Fruit fly (Drosophila melanogaster) whole organism, embryonic: ENCODE data around the gene Wdr33.

Experiments used
- Aef1 ChIP-seq: fragments of 200-800 bp; sonication (Bioruptor generic); IDR thresholded peaks from 3 replicates; pipeline ENCODE4 v1.3.6; 2022; ENCODE audit warnings: missing biosample characterization, missing genetic modification characterization
- Antp ChIP-seq: fragments of 200-800 bp; sonication (Bioruptor generic); optimal IDR thresholded peaks from 3 replicates; lab custom pipeline; 2016; ENCODE audit warnings: missing biosample characterization, missing genetic modification characterization
- CG10979 ChIP-seq: fragments of 200-800 bp; sonication (Bioruptor generic); optimal IDR thresholded peaks from 2 replicates; lab custom pipeline; 2018; ENCODE audit warnings: missing biosample characterization, mild to moderate bottlenecking, missing genetic modification characterization, moderate library complexity
- CG11247 ChIP-seq: fragments of 200-800 bp; sonication (Bioruptor generic); IDR thresholded peaks from 2 replicates; pipeline ENCODE4 v1.3.6; 2022; ENCODE audit warnings: missing biosample characterization, missing genetic modification characterization
- CG13287 ChIP-seq: fragments of 200-800 bp; sonication (Bioruptor generic); IDR thresholded peaks from 2 replicates; pipeline ENCODE4 v1.3.6; 2022; ENCODE audit warnings: missing biosample characterization, missing genetic modification characterization; ENCODE audit not compliant: partially characterized antibody
- CG13894 ChIP-seq: fragments of 200-800 bp; sonication (Bioruptor generic); optimal IDR thresholded peaks from 3 replicates; lab custom pipeline; 2018; ENCODE audit warnings: missing biosample characterization, mild to moderate bottlenecking, missing genetic modification characterization, moderate library complexity
- CG1603 ChIP-seq: fragments of 200-800 bp; sonication (Bioruptor generic); optimal IDR thresholded peaks from 2 replicates; lab custom pipeline; 2019; ENCODE audit warnings: missing biosample characterization, mild to moderate bottlenecking, missing genetic modification characterization, moderate library complexity
- CG16815 ChIP-seq: fragments of 200-800 bp; sonication (Bioruptor generic); optimal IDR thresholded peaks from 3 replicates; lab custom pipeline; 2017; ENCODE audit warnings: missing biosample characterization, mild to moderate bottlenecking, missing genetic modification characterization
- CG17568 ChIP-seq: fragments of 200-800 bp; sonication (Bioruptor generic); optimal IDR thresholded peaks from 2 replicates; lab custom pipeline; 2018; ENCODE audit warnings: missing biosample characterization, mild to moderate bottlenecking, missing genetic modification characterization, moderate library complexity
- CG30403 ChIP-seq: fragments of 200-800 bp; sonication (Bioruptor generic); optimal IDR thresholded peaks from 3 replicates; lab custom pipeline; 2016; ENCODE audit warnings: missing biosample characterization, missing genetic modification characterization
- CG3281 ChIP-seq: fragments of 200-800 bp; sonication (Bioruptor generic); optimal IDR thresholded peaks from 3 replicates; lab custom pipeline; 2017; ENCODE audit warnings: missing biosample characterization, mild to moderate bottlenecking, missing genetic modification characterization
- CG3847 ChIP-seq: fragments of 200-800 bp; sonication (Bioruptor generic); IDR thresholded peaks from 2 replicates; pipeline ENCODE4 v1.3.6; 2022; ENCODE audit warnings: missing biosample characterization, missing genetic modification characterization
- CG4617 ChIP-seq: fragments of 200-800 bp; sonication (Bioruptor generic); optimal IDR thresholded peaks from 3 replicates; lab custom pipeline; 2016; ENCODE audit warnings: missing biosample characterization, missing genetic modification characterization, borderline replicate concordance
- CG4730 ChIP-seq: fragments of 200-800 bp; sonication (Bioruptor generic); IDR thresholded peaks from 2 replicates; pipeline ENCODE4 v1.3.6; 2022; ENCODE audit warnings: missing biosample characterization, missing genetic modification characterization
- CG6813 ChIP-seq: fragments of 200-800 bp; sonication (Bioruptor generic); optimal IDR thresholded peaks from 2 replicates; lab custom pipeline; 2017; ENCODE audit warnings: missing biosample characterization, missing genetic modification characterization, mild to moderate bottlenecking, moderate library complexity, missing genetic modification reagents
- CG7786 ChIP-seq: fragments of 200-800 bp; sonication (Bioruptor generic); optimal IDR thresholded peaks from 2 replicates; lab custom pipeline; 2016; ENCODE audit warnings: missing biosample characterization, missing genetic modification characterization
- CG7928 ChIP-seq: fragments of 200-800 bp; sonication (Bioruptor generic); optimal IDR thresholded peaks from 2 replicates; lab custom pipeline; 2017; ENCODE audit warnings: missing biosample characterization, mild to moderate bottlenecking, missing genetic modification characterization
- CG7963 ChIP-seq: fragments of 200-800 bp; sonication (Bioruptor generic); IDR thresholded peaks from 3 replicates; pipeline ENCODE4 v1.3.6; 2022; ENCODE audit warnings: missing biosample characterization, missing genetic modification characterization; ENCODE audit not compliant: partially characterized antibody
- CG8765 ChIP-seq: fragments of 200-800 bp; sonication (Bioruptor generic); IDR thresholded peaks from 2 replicates; pipeline ENCODE4 v1.3.6; 2022; ENCODE audit warnings: missing biosample characterization, missing genetic modification characterization
- Camta ChIP-seq: fragments of 200-800 bp; sonication (Bioruptor generic); optimal IDR thresholded peaks from 2 replicates; lab custom pipeline; 2016; ENCODE audit warnings: missing biosample characterization, missing genetic modification characterization
- Eip74EF ChIP-seq, 2 experiments: fragments of 200-800 bp in 1 of 2; fragments of >200 bp in 1 of 2; sonication (Bioruptor generic) in 1 of 2; optimal IDR thresholded peaks; 2 replicates each; lab custom pipeline; 2017 to 2019; ENCODE audit warnings: missing biosample characterization in 2 of 2, missing genetic modification characterization in 2 of 2, mild to moderate bottlenecking in 1 of 2, moderate library complexity in 1 of 2
- Ets97D ChIP-seq: fragments of 200-800 bp; sonication (Bioruptor generic); optimal IDR thresholded peaks from 3 replicates; lab custom pipeline; 2016; ENCODE audit warnings: missing biosample characterization, missing genetic modification characterization
- HLH3B ChIP-seq: fragments of 200-800 bp; sonication (Bioruptor generic); IDR thresholded peaks from 2 replicates; pipeline ENCODE4 v1.3.6; 2022; ENCODE audit warnings: missing biosample characterization, missing genetic modification characterization
- HmgD ChIP-seq: fragments of 200-800 bp; sonication (Bioruptor generic); optimal IDR thresholded peaks from 3 replicates; lab custom pipeline; 2016; ENCODE audit warnings: missing biosample characterization, missing genetic modification characterization
- Hr3 ChIP-seq: fragments of 200-800 bp; sonication (Bioruptor generic); optimal IDR thresholded peaks from 3 replicates; lab custom pipeline; 2016; ENCODE audit warnings: missing biosample characterization, missing genetic modification characterization
- Jarid2 ChIP-seq: fragments of 200-800 bp; sonication (Bioruptor generic); optimal IDR thresholded peaks from 3 replicates; lab custom pipeline; 2017; ENCODE audit warnings: mild to moderate bottlenecking, missing biosample characterization, missing genetic modification reagents, missing genetic modification characterization
- Lim3 ChIP-seq: fragments of 200-800 bp; sonication (Bioruptor generic); IDR thresholded peaks from 2 replicates; pipeline ENCODE4 v1.3.6; 2022; ENCODE audit warnings: missing biosample characterization, missing genetic modification characterization
- Oaz ChIP-seq: fragments of 200-800 bp; sonication (Bioruptor generic); IDR thresholded peaks from 2 replicates; pipeline ENCODE4 v1.3.6; 2022; ENCODE audit warnings: missing biosample characterization, missing genetic modification characterization
- Ravus ChIP-seq: fragments of 200-800 bp; sonication (Bioruptor generic); IDR thresholded peaks from 2 replicates; pipeline ENCODE4 v1.3.6; 2022; ENCODE audit warnings: missing biosample characterization, missing genetic modification characterization
- abd-A ChIP-seq: fragments of 200-800 bp; sonication (Bioruptor generic); optimal IDR thresholded peaks from 3 replicates; lab custom pipeline; 2019; ENCODE audit warnings: missing biosample characterization, mild to moderate bottlenecking, missing genetic modification characterization, moderate library complexity
- bigmax ChIP-seq: fragments of 200-800 bp; sonication (Bioruptor generic); optimal IDR thresholded peaks from 2 replicates; lab custom pipeline; 2018; ENCODE audit warnings: missing biosample characterization, mild to moderate bottlenecking, missing genetic modification characterization
- bsh ChIP-seq, 2 experiments: fragments of 200-800 bp; sonication (Bioruptor generic); optimal IDR thresholded peaks; 2 replicates each; lab custom pipeline; 2017 to 2018; ENCODE audit warnings: mild to moderate bottlenecking in 2 of 2, missing biosample characterization in 2 of 2, missing genetic modification characterization in 2 of 2, moderate library complexity in 1 of 2
- cg ChIP-seq: fragments of 200-800 bp; sonication (Bioruptor generic); optimal IDR thresholded peaks from 3 replicates; lab custom pipeline; 2019; ENCODE audit warnings: missing biosample characterization, mild to moderate bottlenecking, missing genetic modification characterization, moderate library complexity
- dimm ChIP-seq: fragments of 200-800 bp; sonication (Bioruptor generic); IDR thresholded peaks from 2 replicates; pipeline ENCODE4 v1.3.6; 2022; ENCODE audit warnings: missing biosample characterization, missing genetic modification characterization
- ems ChIP-seq: fragments of 200-800 bp; sonication (Bioruptor generic); optimal IDR thresholded peaks from 3 replicates; lab custom pipeline; 2016; ENCODE audit warnings: missing biosample characterization, missing genetic modification characterization
- fd64A ChIP-seq: fragments of 200-800 bp; sonication (Bioruptor generic); optimal IDR thresholded peaks from 3 replicates; lab custom pipeline; 2018; ENCODE audit warnings: missing biosample characterization, mild to moderate bottlenecking, missing genetic modification characterization
- kah ChIP-seq: fragments of 200-800 bp; sonication (Bioruptor generic); optimal IDR thresholded peaks from 2 replicates; lab custom pipeline; 2018; ENCODE audit warnings: missing biosample characterization, mild to moderate bottlenecking, missing genetic modification characterization
- klu ChIP-seq: fragments of 200-800 bp; sonication (Bioruptor generic); IDR thresholded peaks from 2 replicates; pipeline ENCODE4 v1.3.6; 2022; ENCODE audit warnings: missing biosample characterization, missing genetic modification characterization
- lab ChIP-seq: fragments of 200-800 bp; sonication (Bioruptor generic); optimal IDR thresholded peaks from 3 replicates; lab custom pipeline; 2017; ENCODE audit warnings: missing biosample characterization, missing genetic modification characterization, mild to moderate bottlenecking, moderate library complexity, missing genetic modification reagents
- lbe ChIP-seq: fragments of 200-800 bp; sonication (Bioruptor generic); optimal IDR thresholded peaks from 2 replicates; lab custom pipeline; 2016; ENCODE audit warnings: missing biosample characterization, mild to moderate bottlenecking, missing genetic modification characterization
- mam ChIP-seq: fragments of 200-800 bp; sonication (Bioruptor generic); optimal IDR thresholded peaks from 3 replicates; lab custom pipeline; 2016; ENCODE audit warnings: missing biosample characterization, missing genetic modification characterization
- mld ChIP-seq: fragments of 200-800 bp; sonication (Bioruptor generic); IDR thresholded peaks from 3 replicates; pipeline ENCODE4 v1.3.6; 2022; ENCODE audit warnings: missing biosample characterization, missing genetic modification characterization; ENCODE audit not compliant: partially characterized antibody
- sc ChIP-seq, 3 experiments: fragments of >200 bp in 2 of 3; fragments of 200-800 bp in 1 of 3; sonication (Bioruptor generic) in 1 of 3; optimal IDR thresholded peaks; 2 replicates in 2 of 3; 3 replicates in 1 of 3; lab custom pipeline; 2017; ENCODE audit warnings: mild to moderate bottlenecking in 1 of 3, missing biosample characterization in 1 of 3, missing genetic modification characterization in 1 of 3, missing genetic modification reagents in 1 of 3
- seq ChIP-seq: fragments of 200-800 bp; sonication (Bioruptor generic); IDR thresholded peaks from 2 replicates; pipeline ENCODE4 v1.3.6; 2022; ENCODE audit warnings: missing biosample characterization, missing genetic modification characterization
- shn ChIP-seq: fragments of 200-800 bp; sonication (Bioruptor generic); optimal IDR thresholded peaks from 3 replicates; lab custom pipeline; 2016; ENCODE audit warnings: missing biosample characterization, missing genetic modification characterization
- sob ChIP-seq: fragments of 200-800 bp; sonication (Bioruptor generic); IDR thresholded peaks from 2 replicates; pipeline ENCODE4 v1.3.6; 2022; ENCODE audit warnings: missing biosample characterization, missing genetic modification characterization
- tio ChIP-seq: fragments of 200-800 bp; sonication (Bioruptor generic); optimal IDR thresholded peaks from 2 replicates; lab custom pipeline; 2017; ENCODE audit warnings: missing biosample characterization, missing genetic modification characterization, inconsistent platforms
- vvl ChIP-seq: fragments of 200-800 bp; sonication (Bioruptor generic); IDR thresholded peaks from 2 replicates; pipeline ENCODE4 v1.3.6; 2022; ENCODE audit warnings: missing biosample characterization, missing genetic modification characterization

The Wdr33 gene

dm6 chr3R:5636519-5637430 is 23.7 kb upstream of the Wdr33 start, which contains the start of the genes CG31548 and CG12170 (continued):
- TF ChIP-seq lab = no peak
- TF ChIP-seq HLH3B (GFP tag; lab: Robert Waterston, UW) = peak; percentile 36; the same call in 1 of the 2 replicates
- no peak for TF ChIP-seq CG1603 (tag; lab: Kevin White, UChicago)
- TF ChIP-seq Camta = peak; percentile 29
- no peak for TF ChIP-seq tio
- TF ChIP-seq CG17568 = no peak
- TF ChIP-seq kah (GFP tag; lab: Kevin White, UChicago) = no peak
- no peak for TF ChIP-seq CG4617 (GFP tag; lab: Kevin White, UChicago)
- 0 out of 3 replicates have a peak, but pooled peaks have one; percentile 18 for TF ChIP-seq Aef1 (GFP tag; lab: Robert Waterston, UW)
- peak in 1 of 2 experiments; percentile 4 for TF ChIP-seq Eip74EF (GFP tag; optimal IDR thresholded peaks at IDR 0.05; lab: Kevin White, UChicago)
- no peak for TF ChIP-seq dimm (GFP tag; lab: Robert Waterston, UW)
- TF ChIP-seq Ravus (GFP tag; lab: Robert Waterston, UW) = no peak
- TF ChIP-seq bigmax (GFP tag; lab: Kevin White, UChicago) = no peak
- TF ChIP-seq klu = no peak
- TF ChIP-seq sob (GFP tag; lab: Robert Waterston, UW) = 0 out of 2 replicates have a peak, but pooled peaks have one; percentile 15
- no peak for TF ChIP-seq cg (GFP tag; lab: Kevin White, UChicago)
- no peak for TF ChIP-seq shn
- TF ChIP-seq Antp (GFP tag; lab: Kevin White, UChicago) = peak; percentile 9
- peak; percentile 46 for TF ChIP-seq Hr3 (GFP tag; lab: Kevin White, UChicago)
- no peak for TF ChIP-seq Jarid2 (GFP tag; lab: Kevin White, UChicago)
- peak; percentile 40 for TF ChIP-seq CG3281 (GFP tag; lab: Kevin White, UChicago)
- no peak for TF ChIP-seq CG7928 (GFP tag; lab: Kevin White, UChicago)
- TF ChIP-seq seq = no peak
- TF ChIP-seq CG7786 (GFP tag; lab: Kevin White, UChicago) = peak; percentile 7
- TF ChIP-seq CG13287 = no peak
- no peak for TF ChIP-seq Lim3 (GFP tag; lab: Robert Waterston, UW)
- TF ChIP-seq CG7963 (GFP tag; lab: Robert Waterston, UW) = no peak
- TF ChIP-seq CG11247 (GFP tag; lab: Robert Waterston, UW) = no peak
- TF ChIP-seq CG10979 (tag; lab: Kevin White, UChicago) = peak; percentile 57
- no peak for TF ChIP-seq abd-A (tag; lab: Kevin White, UChicago)
- no peak for TF ChIP-seq CG8765 (GFP tag; lab: Robert Waterston, UW)
- no peak for TF ChIP-seq CG16815 (GFP tag; lab: Kevin White, UChicago)
- TF ChIP-seq ems (GFP tag; lab: Kevin White, UChicago) = no peak
- no peak for TF ChIP-seq CG3847
- TF ChIP-seq mam (GFP tag; lab: Kevin White, UChicago) = peak; percentile 36
- TF ChIP-seq mld (GFP tag; lab: Robert Waterston, UW) = no peak
- TF ChIP-seq bsh (GFP tag; optimal IDR thresholded peaks at IDR 0.05; lab: Kevin White, UChicago) = peak in 1 of 2 experiments; percentile 59
- no peak for TF ChIP-seq fd64A (GFP tag; lab: Kevin White, UChicago)
- peak; percentile 53 for TF ChIP-seq CG30403 (GFP tag; lab: Kevin White, UChicago)
- no peak for TF ChIP-seq CG6813 (GFP tag; lab: Kevin White, UChicago)
- TF ChIP-seq lbe (GFP tag; lab: Kevin White, UChicago) = peak; percentile 22
- TF ChIP-seq Ets97D = peak; percentile 14
- no peak for TF ChIP-seq sc (optimal IDR thresholded peaks at IDR 0.05; lab: Kevin White, UChicago)
- no peak for TF ChIP-seq sc (GFP tag; optimal IDR thresholded peaks at IDR 0.05; lab: Kevin White, UChicago)
- peak; percentile 64 for TF ChIP-seq vvl (GFP tag; lab: Robert Waterston, UW)
- TF ChIP-seq HmgD (GFP tag; lab: Kevin White, UChicago) = no peak
- no peak for TF ChIP-seq CG4730 (GFP tag; lab: Robert Waterston, UW)
- no peak for TF ChIP-seq Oaz (GFP tag; lab: Robert Waterston, UW)
- TF ChIP-seq CG13894 (tag; lab: Kevin White, UChicago) = no peak
